Worm (Caenorhabditis elegans): Measurements from ENCODE around the gene T19D12.2.

DNA sequence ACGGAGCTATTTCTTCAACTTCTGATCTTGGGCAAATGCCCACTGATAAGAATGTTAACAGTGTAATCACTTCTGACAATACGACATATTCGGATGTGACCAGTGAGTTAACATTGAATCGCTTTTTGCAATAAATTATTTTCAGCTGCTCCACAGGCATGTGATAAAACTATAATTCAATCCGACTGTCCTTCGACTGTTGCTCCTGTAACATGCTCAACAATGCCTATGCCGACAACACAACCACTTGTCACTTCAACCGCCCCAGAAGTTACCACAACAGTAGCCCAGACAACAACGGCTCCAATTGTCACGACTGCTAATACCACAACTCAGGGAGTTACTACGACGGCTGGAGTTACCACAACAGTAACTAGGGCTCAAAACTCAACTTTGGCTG is 6.4 kb downstream of the T19D12.2 start:
- TF ChIP-seq him-1 (tag; optimal IDR thresholded peaks at IDR 0.05) = no peak
- TF ChIP-seq dao-5 (tag; optimal IDR thresholded peaks at IDR 0.05) = no peak
- no peak for TF ChIP-seq W03F9.2 (tag; optimal IDR thresholded peaks at IDR 0.05)
